Worm (Caenorhabditis elegans) whole organism, late embryonic: ENCODE data around the gene let-99.

Experiments
- F13H6.1 ChIP-seq: sonication (generic microtip); optimal IDR thresholded peaks from 2 replicates; lab custom pipeline; 2016; ENCODE audit warnings: missing genetic modification characterization, missing compliant biosample characterization
- ceh-18 ChIP-seq: sonication (generic microtip); optimal IDR thresholded peaks from 2 replicates; lab custom pipeline; 2016; ENCODE audit warnings: missing genetic modification characterization, missing compliant biosample characterization
- ceh-34 ChIP-seq: sonication (generic microtip); optimal IDR thresholded peaks from 2 replicates; lab custom pipeline; 2016; ENCODE audit warnings: mild to moderate bottlenecking, missing genetic modification characterization, missing compliant biosample characterization
- ceh-45 ChIP-seq: fragments of 200-800 bp; sonication (Bioruptor generic); IDR thresholded peaks from 2 replicates; pipeline ENCODE4 v1.3.6; 2022; ENCODE audit warnings: missing genetic modification reagents, missing genetic modification characterization, missing compliant biosample characterization
- fkh-6 ChIP-seq: sonication (generic microtip); optimal IDR thresholded peaks from 2 replicates; lab custom pipeline; 2016; ENCODE audit warnings: missing genetic modification characterization, missing compliant biosample characterization
- hlh-15 ChIP-seq: sonication (generic microtip); optimal IDR thresholded peaks from 2 replicates; lab custom pipeline; 2016; ENCODE audit warnings: missing genetic modification characterization, missing compliant biosample characterization
- hlh-6 ChIP-seq: sonication (generic microtip); optimal IDR thresholded peaks from 2 replicates; lab custom pipeline; 2016; ENCODE audit warnings: missing genotype, missing genetic modification characterization, missing compliant biosample characterization
- ref-2 ChIP-seq: sonication (generic microtip); optimal IDR thresholded peaks from 2 replicates; lab custom pipeline; 2016; ENCODE audit warnings: missing genetic modification characterization, missing compliant biosample characterization
- tbx-2 ChIP-seq: sonication (generic microtip); optimal IDR thresholded peaks from 2 replicates; lab custom pipeline; 2016; ENCODE audit warnings: missing genetic modification characterization, missing compliant biosample characterization

DNA sequence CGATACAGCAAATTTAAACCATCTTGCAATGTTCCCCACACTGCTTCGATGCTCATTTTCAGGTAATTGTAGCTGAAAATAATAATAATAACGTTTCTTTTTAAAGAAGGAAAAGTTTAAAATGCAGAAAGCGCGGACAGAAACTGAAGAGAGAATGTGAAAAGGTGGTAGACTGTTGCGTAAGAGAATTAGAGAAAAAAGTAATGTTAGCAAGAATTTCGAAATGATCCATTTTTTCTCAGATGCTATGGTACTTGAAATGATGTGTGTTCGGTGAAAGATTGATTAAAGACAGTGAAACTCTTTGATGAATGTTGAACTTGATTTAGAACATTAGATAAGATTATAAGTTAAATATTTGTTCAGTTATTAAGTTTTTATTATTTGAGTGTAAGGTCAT is 22.7 kb downstream of the let-99 start, which contains the start of gene cul-6:
- TF ChIP-seq fkh-6 (tag; lab: Kevin White, UChicago) (no peak), ref-2 (tag; lab: Kevin White, UChicago) (no peak), ceh-45 (no peak), hlh-15 (tag; lab: Kevin White, UChicago) (no peak), hlh-6 (tag; lab: Kevin White, UChicago) (no peak), ceh-18 (no peak), tbx-2 (tag; lab: Kevin White, UChicago) (no peak), ceh-34 (tag; lab: Kevin White, UChicago) (no peak), F13H6.1 (tag; lab: Kevin White, UChicago) (no peak)
